In the genomic region with DNA sequence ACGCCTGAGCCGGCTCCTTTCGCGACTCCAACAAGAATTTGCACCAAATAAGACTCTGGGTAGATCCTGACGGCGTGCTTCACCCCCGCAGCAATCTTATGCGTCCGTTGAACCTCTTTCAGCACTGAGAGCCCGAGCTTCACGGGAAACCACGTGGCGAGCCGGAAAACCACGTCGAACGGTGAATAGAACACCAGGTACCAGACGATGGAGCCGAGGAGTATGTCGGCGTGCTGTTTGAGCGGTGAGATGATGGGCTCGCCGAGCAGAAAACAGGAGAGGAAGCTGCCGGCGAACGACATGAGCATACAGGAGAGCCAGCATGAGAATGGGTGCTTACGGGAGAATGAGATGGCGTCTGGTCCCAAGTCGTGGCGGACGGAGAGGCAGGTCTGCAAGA, we compare ENCODE assay signal across 3 worm cellular contexts.
TF ChIP-seq lines count a peak whose summit lies in the region.

No protein-coding gene starts in this region.

TF ChIP-seq in whole organism, L4 larva, 104 proteins besides CTCF, POLR2A, EP300 and RAD21:
- TF ChIP-seq daf-16 (GFP tag; optimal IDR thresholded peaks at IDR 0.05; lab: Kevin White, UChicago) (no peak), daf-16 (tag; optimal IDR thresholded peaks at IDR 0.05; lab: Kevin White, UChicago) (no peak), set-16 (GFP tag; IDR thresholded peaks at IDR 0.05; lab: Robert Waterston, UW) (peak; percentile 77), nhr-25 (tag; optimal IDR thresholded peaks at IDR 0.05; lab: Kevin White, UChicago; ENCODE audit: borderline replicate concordance, insufficient read depth) (no peak), D1046.2 (GFP tag; IDR thresholded peaks at IDR 0.05; lab: Robert Waterston, UW) (0 out of 2 replicates have a peak, but pooled peaks have one; percentile 22), Y48G9A.11 (GFP tag; IDR thresholded peaks at IDR 0.05; lab: Robert Waterston, UW) (no peak), lin-29 (GFP tag; IDR thresholded peaks at IDR 0.05; lab: Robert Waterston, UW) (no peak)

TF ChIP-seq in whole organism, early embryonic, 17 proteins besides CTCF, POLR2A, EP300 and RAD21:
- TF ChIP-seq hmg-4 (GFP tag; optimal IDR thresholded peaks at IDR 0.05; lab: Kevin White, UChicago) (peak; percentile 9), tbx-37 (GFP tag; conservative IDR thresholded peaks at IDR 0.05; lab: Robert Waterston, UW) (no peak)

TF ChIP-seq in whole organism, young adult, 124 proteins besides CTCF, POLR2A, EP300 and RAD21:
- no peak for TF ChIP-seq mes-4 (tag; optimal IDR thresholded peaks at IDR 0.05; lab: Kevin White, UChicago)
- no peak for TF ChIP-seq dpff-1 (tag; optimal IDR thresholded peaks at IDR 0.05; lab: Kevin White, UChicago)
- TF ChIP-seq hlh-26 (GFP tag; conservative IDR thresholded peaks at IDR 0.05; lab: Robert Waterston, UW), result no peak
- TF ChIP-seq zfh-2 (GFP tag; conservative IDR thresholded peaks at IDR 0.05; lab: Robert Waterston, UW), result peak; percentile 74
